Worm (Caenorhabditis elegans): ENCODE data around the gene C31H1.5.

C31H1.5 gene

DNA sequence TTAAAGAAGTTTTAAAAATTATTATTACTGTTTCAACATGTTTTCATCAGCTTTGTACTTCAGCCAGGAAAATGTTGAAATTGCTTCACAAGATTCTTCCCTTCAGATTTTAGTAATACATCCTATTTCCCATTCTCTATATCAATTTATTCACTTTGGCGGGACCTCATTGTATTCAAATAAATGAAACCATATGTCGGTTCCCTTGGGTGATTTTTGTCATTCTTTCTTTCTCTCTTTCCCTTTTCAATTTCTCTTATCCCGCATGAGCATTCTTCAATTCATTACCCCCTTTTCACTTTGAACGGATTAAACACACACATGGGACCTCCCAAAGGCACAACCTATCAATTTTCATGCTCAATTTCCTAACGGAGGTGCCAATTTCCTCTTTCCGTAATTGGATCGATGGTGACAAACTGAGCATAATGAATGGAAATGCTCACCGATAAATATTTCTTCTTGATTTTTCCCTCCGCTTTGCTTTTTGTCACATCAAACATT lies 7.0 kb upstream of the C31H1.5 start:
- TF ChIP-seq unc-39 (tag; optimal IDR thresholded peaks at IDR 0.05) = no peak
- no peak for TF ChIP-seq nhr-12 (tag; optimal IDR thresholded peaks at IDR 0.05)
- TF ChIP-seq elt-3 (tag; optimal IDR thresholded peaks at IDR 0.05) = no peak
- TF ChIP-seq fkh-2 (tag; optimal IDR thresholded peaks at IDR 0.05) = no peak
- no peak for TF ChIP-seq tbx-2 (tag; optimal IDR thresholded peaks at IDR 0.05)
- no peak for TF ChIP-seq nhr-76 (tag; optimal IDR thresholded peaks at IDR 0.05)
- TF ChIP-seq mml-1 (tag; optimal IDR thresholded peaks at IDR 0.05) = no peak
- TF ChIP-seq nhr-28 (tag; optimal IDR thresholded peaks at IDR 0.05) = no peak
- no peak for TF ChIP-seq mdl-1 (tag; optimal IDR thresholded peaks at IDR 0.05)
- TF ChIP-seq lin-39 (tag; optimal IDR thresholded peaks at IDR 0.05) = no peak
- TF ChIP-seq nhr-237 (tag; optimal IDR thresholded peaks at IDR 0.05) = no peak
- TF ChIP-seq lsy-12 (tag; optimal IDR thresholded peaks at IDR 0.05) = no peak
- TF ChIP-seq skn-1 (tag; optimal IDR thresholded peaks at IDR 0.05) = no peak

DNA sequence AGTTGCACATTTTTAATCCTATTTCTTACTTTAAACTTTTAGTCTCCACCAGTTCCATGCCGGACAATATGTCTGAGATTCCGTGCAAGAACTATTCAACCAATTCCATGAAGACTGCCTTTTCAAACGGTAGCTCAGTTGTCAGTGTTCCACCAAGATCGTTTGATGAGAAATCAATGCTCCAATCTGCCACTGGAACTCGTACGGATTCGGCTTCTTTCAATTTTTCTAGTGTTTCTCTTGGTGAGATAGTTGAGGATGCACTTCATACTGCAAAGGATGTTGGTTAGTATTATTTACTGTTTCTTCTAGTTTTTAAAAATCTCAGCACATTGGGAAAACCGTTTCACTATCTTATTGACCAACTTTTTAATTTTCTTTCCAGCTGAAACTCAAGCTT lies 3.0 kb upstream of the C31H1.5 start:
- TF ChIP-seq hmg-11 (tag; optimal IDR thresholded peaks at IDR 0.05) = no peak
- TF ChIP-seq lin-39 (tag; optimal IDR thresholded peaks at IDR 0.05) = no peak
- no peak for TF ChIP-seq ceh-16 (tag; optimal IDR thresholded peaks at IDR 0.05)
- TF ChIP-seq elt-1 (tag; optimal IDR thresholded peaks at IDR 0.05) = no peak
- no peak for TF ChIP-seq ZK546.5 (tag; optimal IDR thresholded peaks at IDR 0.05)
- no peak for TF ChIP-seq sea-2 (GFP tag; optimal IDR thresholded peaks at IDR 0.05)
- TF ChIP-seq egl-27 (tag; optimal IDR thresholded peaks at IDR 0.05) = no peak

- TF ChIP-seq tbx-2 (tag; optimal IDR thresholded peaks at IDR 0.05) (no peak), lin-15B (tag; optimal IDR thresholded peaks at IDR 0.05) (no peak), ama-1 (optimal IDR thresholded peaks at IDR 0.05) (no peak), eor-1 (tag; optimal IDR thresholded peaks at IDR 0.05) (no peak), elt-3 (tag; optimal IDR thresholded peaks at IDR 0.05) (no peak), unc-39 (tag; optimal IDR thresholded peaks at IDR 0.05) (no peak), pha-4 (tag; optimal IDR thresholded peaks at IDR 0.05) (no peak), nhr-11 (tag; optimal IDR thresholded peaks at IDR 0.05) (no peak), lin-39 (tag; optimal IDR thresholded peaks at IDR 0.05) (no peak), snpc-4 (tag; optimal IDR thresholded peaks at IDR 0.05) (no peak), ceh-9 (tag; optimal IDR thresholded peaks at IDR 0.05) (no peak), lsy-12 (tag; optimal IDR thresholded peaks at IDR 0.05) (no peak), egl-27 (tag; optimal IDR thresholded peaks at IDR 0.05) (no peak), elt-1 (tag; optimal IDR thresholded peaks at IDR 0.05) (no peak), daf-12 (tag; optimal IDR thresholded peaks at IDR 0.05) (no peak), zag-1 (tag; optimal IDR thresholded peaks at IDR 0.05) (no peak)
Measured at ce11 chrIV:5797153-5797552, 559 bp upstream of the C31H1.5 start, which contains the start of gene C31H1.1. C31H1.1 (plus strand) TSS chrIV:5797453.

DNA sequence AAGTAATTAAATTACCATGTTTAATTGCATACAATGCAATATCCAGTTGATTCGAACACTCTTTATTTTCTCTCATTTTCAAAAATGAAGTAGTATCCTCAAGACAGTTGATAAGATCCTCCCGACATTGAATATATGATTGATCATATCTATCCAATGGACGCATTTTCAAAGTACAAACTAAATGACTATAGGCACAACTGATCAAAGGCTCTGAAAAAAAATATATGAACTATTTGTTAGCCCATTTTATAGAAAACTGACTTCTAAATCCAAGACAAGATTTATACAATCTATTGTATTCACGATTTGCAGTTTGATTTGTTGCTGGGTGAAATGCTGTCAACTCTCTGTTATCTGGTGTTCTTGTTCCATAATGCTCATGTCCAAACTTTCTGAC lies 1.1 kb downstream of the C31H1.5 start:
- TF ChIP-seq nfya-1 (tag; optimal IDR thresholded peaks at IDR 0.05; ENCODE audit: insufficient read depth) (no peak), daf-12 (tag; optimal IDR thresholded peaks at IDR 0.05) (no peak), R02D3.7 (tag; optimal IDR thresholded peaks at IDR 0.05) (no peak), pqm-1 (tag; optimal IDR thresholded peaks at IDR 0.05) (no peak), ceh-28 (tag; optimal IDR thresholded peaks at IDR 0.05) (no peak), hmg-11 (tag; optimal IDR thresholded peaks at IDR 0.05) (no peak), elt-2 (tag; optimal IDR thresholded peaks at IDR 0.05) (no peak), tbx-2 (tag; optimal IDR thresholded peaks at IDR 0.05) (no peak), skn-1 (tag; optimal IDR thresholded peaks at IDR 0.05) (no peak), mdl-1 (tag; optimal IDR thresholded peaks at IDR 0.05) (no peak), ZK546.5 (tag; optimal IDR thresholded peaks at IDR 0.05) (no peak), snpc-4 (tag; optimal IDR thresholded peaks at IDR 0.05) (no peak), zag-1 (tag; optimal IDR thresholded peaks at IDR 0.05) (no peak), egl-5 (tag; optimal IDR thresholded peaks at IDR 0.05) (no peak)

ce11 chrIV:5790993-5791392 lies 5.6 kb downstream of the C31H1.5 start, which contains the start of gene C31H1.2:
C31H1.2 (plus strand) TSS chrIV:5791293.
- TF ChIP-seq ztf-4 (tag; optimal IDR thresholded peaks at IDR 0.05) (no peak), jun-1 (tag; optimal IDR thresholded peaks at IDR 0.05) (no peak), unc-39 (tag; optimal IDR thresholded peaks at IDR 0.05) (no peak), ceh-16 (tag; optimal IDR thresholded peaks at IDR 0.05) (no peak), nfya-1 (tag; optimal IDR thresholded peaks at IDR 0.05; ENCODE audit: insufficient read depth) (no peak), lin-15B (tag; optimal IDR thresholded peaks at IDR 0.05) (no peak)
